Fruit fly (Drosophila melanogaster) ovary, adult (tissue): ENCODE data around the gene Ptp69D.

Experiments
- CG17801 ChIP-seq: fragments of 200-800 bp; optimal IDR thresholded peaks from 2 replicates; lab custom pipeline; 2019; ENCODE audit warnings: missing biosample characterization, mild to moderate bottlenecking, missing genetic modification characterization, moderate library complexity; ENCODE audit not compliant: partially characterized antibody

The Ptp69D gene

dm6 chr3L:12704335-12704734, 30.4 kb upstream of the Ptp69D start:
- TF ChIP-seq CG17801 (GFP tag; lab: Kevin White, UChicago): no peak

- TF ChIP-seq CG17801 (GFP tag; lab: Kevin White, UChicago): no peak
Observed at dm6 chr3L:12705377-12705776, 29.4 kb upstream of the Ptp69D start.

- no peak for TF ChIP-seq CG17801 (GFP tag; lab: Kevin White, UChicago)
Observed at dm6 chr3L:12706456-12706855, 28.3 kb upstream of the Ptp69D start.

- no peak for TF ChIP-seq CG17801 (GFP tag; lab: Kevin White, UChicago)
Observed at dm6 chr3L:12711418-12711817, 23.3 kb upstream of the Ptp69D start.

- TF ChIP-seq CG17801 (GFP tag; lab: Kevin White, UChicago): no peak
Observed at dm6 chr3L:12714588-12715196, 20.1 kb upstream of the Ptp69D start.

- no peak for TF ChIP-seq CG17801 (GFP tag; lab: Kevin White, UChicago)
Observed at dm6 chr3L:12716661-12717060, 18.1 kb upstream of the Ptp69D start.

dm6 chr3L:12717621-12718020, 17.1 kb upstream of the Ptp69D start:
- TF ChIP-seq CG17801 (GFP tag; lab: Kevin White, UChicago): no peak

- TF ChIP-seq CG17801 (GFP tag; lab: Kevin White, UChicago): no peak
Observed at dm6 chr3L:12720699-12721098, 14.0 kb upstream of the Ptp69D start.

dm6 chr3L:12725749-12726148, 9.0 kb upstream of the Ptp69D start:
- TF ChIP-seq CG17801 (GFP tag; lab: Kevin White, UChicago): no peak

- no peak for TF ChIP-seq CG17801 (GFP tag; lab: Kevin White, UChicago)
Observed at dm6 chr3L:12727212-12727611, 7.5 kb upstream of the Ptp69D start.

dm6 chr3L:12729601-12730000, 5.1 kb upstream of the Ptp69D start:
- no peak for TF ChIP-seq CG17801 (GFP tag; lab: Kevin White, UChicago)

dm6 chr3L:12732742-12733141, 2.0 kb upstream of the Ptp69D start:
- no peak for TF ChIP-seq CG17801 (GFP tag; lab: Kevin White, UChicago)

- TF ChIP-seq CG17801 (GFP tag; lab: Kevin White, UChicago): no peak
Observed at dm6 chr3L:12735707-12736106, 962 bp downstream of the Ptp69D start.

dm6 chr3L:12741608-12742007, 6.9 kb downstream of the Ptp69D start, which contains the start of gene CG32112:
Gene CG32112, plus strand, starts transcription at chr3L:12741718.
- TF ChIP-seq CG17801 (GFP tag; lab: Kevin White, UChicago): peak; percentile 23

dm6 chr3L:12745121-12745770, 10.5 kb downstream of the Ptp69D start, which contains the start of gene CG32109:
Gene CG32109, plus strand, starts transcription at chr3L:12745344.
- TF ChIP-seq CG17801 (GFP tag; lab: Kevin White, UChicago): peak; percentile 12

dm6 chr3L:12746241-12746640, 11.5 kb downstream of the Ptp69D start:
- no peak for TF ChIP-seq CG17801 (GFP tag; lab: Kevin White, UChicago)
